Worm (Caenorhabditis elegans) whole organism, L4 larva: ENCODE measurements around the gene nas-3.

ENCODE experiments used
- ceh-28 ChIP-seq: fragments of 150-350 bp; optimal IDR thresholded peaks from 2 replicates; lab custom pipeline; 2014; ENCODE audit warnings: missing biosample characterization, missing genetic modification reagents, missing genetic modification characterization
- spr-3 ChIP-seq: fragments of 200-800 bp; sonication (Bioruptor generic); optimal IDR thresholded peaks from 2 replicates; lab custom pipeline; 2018; ENCODE audit warnings: mild to moderate bottlenecking, missing genetic modification characterization, missing compliant biosample characterization

ce11 chrV:9504474-9504960, 26.6 kb downstream of the nas-3 start, which contains the start of gene haao-1:
- no peak for TF ChIP-seq ceh-28 (tag; lab: Kevin White, UChicago)
- no peak for TF ChIP-seq spr-3
